Worm (Caenorhabditis elegans) whole organism, dauer: ENCODE data around the gene adh-5.
"Not testable (repeated sequence)": the region's sequence is repeated elsewhere in the genome, so short reads cannot be mapped to it uniquely, and the experiment has no call there.

Experiments
- unc-62 ChIP-seq: sonication (generic microtip); optimal IDR thresholded peaks from 2 replicates; lab custom pipeline; 2017; ENCODE audit warnings: missing biosample characterization, missing genetic modification reagents, missing genetic modification characterization

Gene adh-5

DNA sequence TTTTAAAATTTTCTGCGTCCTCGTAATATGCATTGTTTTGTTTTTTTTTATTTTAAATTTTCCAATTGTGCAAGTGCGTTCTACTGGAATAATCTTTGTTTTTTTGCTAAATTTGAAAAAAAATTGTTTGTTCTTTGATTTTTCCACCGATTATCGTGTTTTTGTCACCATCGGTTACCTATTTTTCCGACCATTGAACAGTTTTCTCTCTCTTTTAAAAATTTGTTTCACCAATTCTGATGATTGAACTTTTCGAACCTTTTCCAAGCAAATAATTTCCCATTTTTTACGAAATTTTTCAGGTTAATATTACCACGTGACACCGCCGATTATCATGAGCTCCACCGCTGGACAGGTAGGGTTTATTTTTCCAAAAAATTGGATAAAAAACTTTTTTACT, at the start of gene adh-5:
Gene adh-5 (plus strand): TSS at position 301 of the 400 bp plus-strand sequence.
- no peak for TF ChIP-seq unc-62

DNA sequence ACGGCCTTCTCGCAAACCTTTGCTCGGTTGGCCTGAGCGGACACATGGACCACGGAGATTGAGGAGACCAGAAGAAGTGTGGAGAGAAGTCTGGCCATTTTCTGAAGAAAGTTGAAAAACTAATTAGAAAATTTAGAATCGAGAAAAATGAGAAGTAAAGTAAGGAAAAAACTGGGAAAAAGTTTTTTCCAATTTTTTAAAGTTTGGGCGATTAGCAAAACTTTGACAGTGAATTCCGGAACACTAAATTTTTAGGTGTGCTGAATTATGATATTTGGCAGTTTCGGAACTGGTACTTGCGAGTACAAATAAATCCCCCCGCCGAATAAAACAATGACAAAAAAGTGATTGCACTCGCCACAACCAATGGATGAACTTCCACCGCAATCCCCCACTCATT, 44.8 kb upstream of the adh-5 start, which contains the start of gene T02B11.3:
Gene T02B11.3 (minus strand): TSS at position 101 of the 400 bp plus-strand sequence.
- TF ChIP-seq unc-62, result no peak

DNA sequence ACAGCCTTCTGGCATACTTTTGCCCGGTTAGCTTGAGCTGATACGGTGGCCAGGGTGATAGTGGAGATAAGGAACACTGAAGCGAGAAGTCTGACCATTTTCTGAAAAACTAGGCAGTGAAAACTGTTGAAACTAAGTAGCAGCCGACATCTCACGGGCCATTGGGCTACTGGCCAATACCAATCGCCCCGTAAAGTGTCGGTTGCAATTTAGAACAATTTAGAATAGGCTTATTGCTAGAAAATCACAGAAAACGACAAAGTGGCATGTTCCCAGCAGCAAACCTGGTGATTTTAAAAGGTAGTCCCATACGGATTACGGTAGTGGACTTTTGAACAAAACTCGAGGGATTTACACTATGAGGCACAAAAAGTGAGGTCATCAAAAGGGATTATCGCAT, 40.5 kb upstream of the adh-5 start, which contains the start of gene T02B11.4:
Gene T02B11.4 (minus strand): TSS at position 101 of the 400 bp plus-strand sequence.
- no peak for TF ChIP-seq unc-62

DNA sequence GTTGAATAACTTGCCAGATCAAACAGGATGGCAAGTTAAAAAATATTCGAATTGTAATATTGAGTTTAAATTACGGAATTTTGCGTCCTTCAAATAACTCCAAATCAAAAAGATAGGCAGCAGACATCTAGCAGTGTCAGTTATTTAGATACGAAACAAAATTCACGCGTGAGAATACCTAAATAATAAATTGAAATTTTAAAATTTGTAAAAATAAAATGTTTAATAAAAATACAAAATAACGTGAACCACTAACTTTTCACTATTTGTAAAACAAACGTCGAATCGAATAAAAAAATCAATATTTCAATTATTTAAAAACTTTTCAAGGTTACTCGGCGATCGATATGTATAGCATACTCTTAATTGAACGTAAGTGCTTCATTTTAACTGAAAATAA, 35.6 kb upstream of the adh-5 start, which contains the start of gene T02B11.9:
Gene T02B11.9 (plus strand): TSS at position 301 of the 400 bp plus-strand sequence.
- no peak for TF ChIP-seq unc-62

DNA sequence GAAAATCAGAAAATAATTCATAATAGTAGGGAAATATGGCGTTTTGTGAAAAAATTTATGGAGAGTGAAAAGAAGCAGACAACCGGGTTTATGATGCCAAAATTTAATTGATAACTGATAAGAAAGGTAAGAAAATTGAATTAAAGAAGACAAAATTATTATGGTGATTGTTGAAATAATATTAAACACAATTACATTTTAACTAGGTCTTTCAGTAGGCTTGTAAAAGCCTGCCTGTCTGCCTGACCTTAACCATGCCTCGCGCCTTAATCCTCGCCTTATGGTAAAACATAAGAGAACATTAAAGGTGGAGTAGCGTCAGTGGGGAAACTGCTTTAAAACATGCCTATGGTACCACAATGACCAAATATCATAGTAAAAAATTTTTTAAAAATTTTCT, 33.0 kb upstream of the adh-5 start, which contains the start of gene T02B11.8:
Gene T02B11.8 (minus strand): TSS at position 101 of the 400 bp plus-strand sequence.
- no peak for TF ChIP-seq unc-62

DNA sequence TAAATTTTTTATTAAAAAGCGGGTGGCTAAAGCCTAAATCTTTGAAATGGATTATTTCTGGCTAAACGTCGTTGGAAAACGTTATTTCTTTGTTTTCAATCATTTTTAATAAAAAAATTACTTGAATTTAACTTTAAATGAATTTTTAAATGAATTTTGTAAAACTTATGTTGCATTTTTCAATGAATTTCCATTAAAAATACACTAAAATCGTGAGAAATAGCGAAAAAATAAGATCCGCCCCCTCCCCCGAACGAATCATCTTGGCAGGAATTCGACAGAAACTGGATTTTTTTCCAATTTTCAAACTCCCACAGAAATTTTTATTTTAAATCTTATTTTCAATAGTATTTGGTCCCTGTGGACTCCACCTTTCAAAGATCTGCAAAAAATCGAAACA, 32.4 kb upstream of the adh-5 start, which contains the start of gene srg-53:
Gene srg-53 (plus strand): TSS at position 301 of the 400 bp plus-strand sequence.
- no peak for TF ChIP-seq unc-62

DNA sequence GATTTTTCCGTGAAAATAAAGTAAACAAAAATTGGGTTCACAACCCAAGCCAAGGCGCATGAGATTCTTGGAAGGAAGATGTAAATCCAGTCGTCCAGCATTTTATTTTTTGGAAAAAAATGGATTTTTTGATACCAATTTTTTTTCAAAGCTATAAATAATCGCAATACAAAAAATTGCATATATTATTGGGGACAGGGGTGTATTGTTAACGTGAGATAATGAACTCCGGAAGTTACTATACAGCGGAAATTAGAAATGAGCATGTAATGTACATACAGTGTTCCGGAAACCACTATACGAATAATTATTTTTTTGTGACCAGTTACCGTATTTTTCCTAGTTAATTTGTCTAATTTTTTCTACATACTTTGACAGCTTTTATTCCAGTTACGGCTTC, 27.2 kb upstream of the adh-5 start, which contains the start of gene srj-38:
Gene srj-38 (minus strand): TSS at position 101 of the 400 bp plus-strand sequence.
- TF ChIP-seq unc-62, result no peak

DNA sequence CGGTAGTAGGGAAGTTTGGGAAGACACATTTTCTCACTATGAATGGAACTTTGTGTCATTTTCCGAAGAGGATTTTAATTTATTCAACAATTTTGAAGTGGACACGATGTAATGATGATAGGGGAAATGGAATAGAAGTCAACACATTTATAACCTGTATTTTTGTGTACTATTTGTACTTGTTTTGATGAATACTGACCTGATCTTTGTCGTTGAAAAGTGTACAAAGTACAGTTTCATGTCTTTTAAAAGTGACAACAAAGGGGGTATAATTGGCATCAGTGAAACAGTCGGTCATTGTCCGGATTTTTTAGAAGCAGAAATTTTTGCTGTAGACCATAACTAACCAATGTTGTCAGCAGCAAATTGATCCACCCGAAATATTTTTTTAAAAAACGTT, 22.4 kb upstream of the adh-5 start, which contains the start of gene T02B11.6:
Gene T02B11.6 (minus strand): TSS at position 101 of the 400 bp plus-strand sequence.
- no peak for TF ChIP-seq unc-62

DNA sequence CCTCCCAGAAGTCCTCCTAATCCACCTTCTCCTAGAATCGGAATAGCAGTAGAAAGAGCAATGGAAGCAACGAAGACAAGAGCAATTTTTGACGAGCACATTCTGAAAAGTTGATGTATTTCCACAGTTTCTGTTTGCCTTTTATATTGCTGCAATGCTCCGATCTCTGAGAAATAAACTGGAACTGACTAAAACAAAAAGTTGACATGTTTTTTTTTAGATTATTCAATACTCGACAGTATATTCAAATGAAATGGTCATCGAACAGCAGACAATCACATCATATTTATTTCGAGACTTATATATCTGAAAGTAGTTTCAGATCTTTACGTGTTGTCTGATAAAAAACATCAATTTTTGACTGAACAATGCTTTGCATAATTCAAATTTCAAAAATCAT, 21.2 kb upstream of the adh-5 start, which contains the start of gene srlf-21:
Gene srlf-21 (minus strand): TSS at position 101 of the 400 bp plus-strand sequence.
- TF ChIP-seq unc-62, result no peak

DNA sequence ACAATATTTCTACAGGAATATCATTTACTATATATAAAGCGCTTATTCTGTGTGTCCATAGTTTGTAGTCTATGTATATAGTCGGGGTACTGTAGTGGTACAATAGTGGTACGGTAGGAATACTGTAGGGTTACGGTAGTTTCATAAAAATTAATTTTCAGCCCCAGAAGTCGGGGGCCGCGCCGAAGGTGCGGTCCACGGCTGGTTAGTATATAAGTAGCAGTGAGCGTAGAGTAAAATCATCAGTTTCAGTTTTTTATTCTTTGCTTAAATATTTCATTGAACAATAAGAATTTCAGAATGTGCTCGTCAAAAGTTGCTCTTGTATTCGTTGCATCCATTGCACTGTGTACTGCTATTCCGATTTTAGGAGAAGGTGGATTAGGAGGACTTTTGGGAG, 20.7 kb upstream of the adh-5 start, which contains the start of gene srlf-22:
Gene srlf-22 (plus strand): TSS at position 301 of the 400 bp plus-strand sequence.
- TF ChIP-seq unc-62, result not testable (repeated sequence)

DNA sequence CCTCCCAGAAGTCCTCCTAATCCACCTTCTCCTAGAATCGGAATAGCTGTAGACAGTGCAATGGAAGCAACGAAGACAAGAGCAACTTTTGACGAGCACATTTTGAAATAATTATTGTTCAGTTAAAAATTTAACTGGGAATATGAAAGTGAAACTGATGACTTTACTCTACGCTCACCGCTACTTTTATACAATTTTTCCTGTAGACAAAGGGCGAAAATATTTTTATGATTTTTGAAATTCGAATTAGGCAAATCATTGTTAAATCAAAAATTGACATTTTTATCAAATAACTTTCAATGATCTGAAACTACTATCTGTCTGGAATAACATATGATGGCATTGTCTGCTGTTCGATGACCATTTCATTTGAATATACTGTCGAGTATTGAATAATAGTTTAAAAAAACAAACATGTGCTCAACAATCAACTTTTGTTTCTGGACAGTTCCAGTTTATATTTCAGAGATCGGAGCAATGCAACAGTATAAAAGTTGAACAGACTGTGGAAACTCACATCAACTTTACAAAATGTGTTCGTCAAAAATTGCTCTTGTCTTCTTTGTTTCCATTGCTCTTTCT, 18.0 kb upstream of the adh-5 start, which contains the start of the genes srlf-23 and srlf-20:
Gene srlf-23 (minus strand): TSS at position 101 of the 582 bp plus-strand sequence.
Gene srlf-20 (plus strand): TSS at position 532 of the 582 bp plus-strand sequence.
- TF ChIP-seq unc-62, result no peak

DNA sequence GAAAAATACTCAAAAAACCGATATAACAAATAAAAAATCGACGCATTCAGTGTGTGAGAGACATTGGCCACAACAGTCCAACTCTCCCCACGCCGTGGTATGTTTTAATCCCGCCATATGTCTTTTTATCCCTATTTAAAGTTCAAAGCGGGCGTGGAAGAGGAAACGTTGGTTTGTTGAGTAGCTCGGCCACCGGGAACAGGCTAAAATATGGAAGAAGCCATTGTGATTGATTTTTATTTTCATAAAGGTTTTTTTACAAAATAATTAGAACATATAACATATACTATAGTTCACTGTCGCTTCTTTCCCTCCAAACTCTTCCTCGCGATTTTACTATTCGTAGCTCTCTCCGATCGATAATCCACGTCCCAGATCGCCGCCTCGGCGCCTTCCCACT, 12.5 kb upstream of the adh-5 start, which contains the start of gene nas-32:
Gene nas-32 (minus strand): TSS at position 101 of the 400 bp plus-strand sequence.
- no peak for TF ChIP-seq unc-62

DNA sequence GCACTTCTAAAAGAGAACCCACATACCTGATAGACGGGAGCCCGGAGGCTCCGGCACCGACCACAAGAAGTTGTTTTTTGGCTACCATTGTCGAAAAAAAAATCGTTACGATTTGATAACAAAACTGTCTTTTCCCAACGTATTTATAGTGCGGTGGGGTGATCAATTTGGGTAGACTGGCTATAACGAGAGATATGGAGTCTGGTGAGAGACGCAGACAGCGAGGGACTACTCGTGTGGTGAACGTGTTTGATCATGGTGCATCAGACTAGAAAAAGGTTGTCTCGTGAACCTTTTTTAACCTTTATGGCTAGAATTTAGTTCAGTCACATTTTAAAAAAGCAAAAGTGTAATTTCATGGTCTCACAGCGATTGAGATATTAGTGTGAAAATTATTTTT, 8.1 kb upstream of the adh-5 start, which contains the start of gene fmo-5:
Gene fmo-5 (minus strand): TSS at position 206 of the 400 bp plus-strand sequence.
- no peak for TF ChIP-seq unc-62

DNA sequence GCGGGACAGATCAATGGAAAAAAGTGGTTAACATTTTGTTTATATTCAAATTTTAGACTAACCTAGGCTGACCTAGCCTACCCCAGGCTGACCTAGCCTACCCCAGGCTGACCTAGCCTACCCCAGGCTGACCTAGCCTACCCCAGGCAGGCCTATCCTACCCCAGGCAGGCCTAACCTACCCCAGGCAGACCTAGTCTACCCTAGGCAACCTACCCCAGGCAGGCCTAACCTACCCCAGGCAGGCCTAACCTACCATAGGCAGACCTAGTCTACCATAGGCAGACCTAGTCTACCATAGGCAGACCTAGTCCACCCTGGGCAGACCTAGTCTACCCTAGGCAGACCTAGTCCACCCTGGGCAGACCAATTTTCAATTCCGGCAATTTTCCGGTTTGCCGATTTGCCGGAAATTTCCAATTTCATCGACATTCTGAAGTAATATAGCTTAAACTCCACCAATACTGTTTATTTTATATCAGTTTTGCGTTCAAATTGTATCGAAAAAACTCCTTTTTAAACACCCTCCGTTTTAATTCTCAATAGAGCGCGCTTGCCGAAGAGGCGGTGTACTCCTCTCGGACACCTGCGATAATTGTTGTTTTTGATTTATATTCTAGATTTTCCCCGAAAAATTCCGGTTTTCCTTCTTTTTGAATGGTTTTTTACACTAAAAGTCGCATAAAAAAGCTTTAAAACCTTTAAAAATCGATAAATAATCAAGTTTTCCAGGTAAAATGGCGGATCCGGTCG, 7.2 kb upstream of the adh-5 start, which contains the start of gene trm-2A:
Gene trm-2A (plus strand): TSS at position 732 of the 752 bp plus-strand sequence.
- TF ChIP-seq unc-62, result no peak

DNA sequence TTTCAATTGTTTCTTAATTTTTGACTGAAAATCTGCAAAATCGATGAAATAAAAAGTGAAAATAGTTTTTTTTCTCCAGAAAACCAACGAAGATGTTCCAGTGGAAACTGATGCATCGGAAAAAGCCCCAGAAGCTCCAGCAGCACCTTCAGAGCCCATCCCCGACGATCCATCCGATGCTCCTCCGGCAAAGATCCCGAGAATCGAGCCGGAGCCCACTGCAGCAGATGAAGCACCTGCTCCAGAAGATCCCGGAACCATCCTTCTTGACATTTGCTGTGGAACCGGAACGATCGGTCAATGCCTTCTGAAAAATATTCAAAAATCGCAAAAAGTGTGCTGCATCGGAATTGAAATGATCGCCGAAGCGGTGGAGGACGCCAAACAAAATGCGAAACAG, 2.9 kb upstream of the adh-5 start:
- TF ChIP-seq unc-62, result no peak

DNA sequence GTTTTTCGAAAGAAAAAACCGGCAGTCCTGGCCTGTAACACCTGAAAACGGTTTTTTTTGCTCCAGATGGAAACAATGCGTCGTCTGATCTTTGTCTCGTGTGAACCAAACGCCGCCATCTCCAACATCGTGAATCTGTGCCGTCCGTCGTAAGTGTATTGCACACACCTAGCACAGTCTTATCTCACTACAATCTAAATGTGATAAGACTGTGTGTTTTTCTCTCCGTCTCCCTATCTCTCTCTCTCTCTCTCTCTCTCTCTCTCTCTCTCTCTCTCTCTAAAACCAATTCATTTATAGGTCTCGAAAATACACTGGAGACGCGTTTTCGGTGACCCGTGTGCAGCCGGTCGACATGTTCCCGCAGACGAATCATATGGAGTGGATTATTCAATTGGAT, 986 bp upstream of the adh-5 start:
- no peak for TF ChIP-seq unc-62

DNA sequence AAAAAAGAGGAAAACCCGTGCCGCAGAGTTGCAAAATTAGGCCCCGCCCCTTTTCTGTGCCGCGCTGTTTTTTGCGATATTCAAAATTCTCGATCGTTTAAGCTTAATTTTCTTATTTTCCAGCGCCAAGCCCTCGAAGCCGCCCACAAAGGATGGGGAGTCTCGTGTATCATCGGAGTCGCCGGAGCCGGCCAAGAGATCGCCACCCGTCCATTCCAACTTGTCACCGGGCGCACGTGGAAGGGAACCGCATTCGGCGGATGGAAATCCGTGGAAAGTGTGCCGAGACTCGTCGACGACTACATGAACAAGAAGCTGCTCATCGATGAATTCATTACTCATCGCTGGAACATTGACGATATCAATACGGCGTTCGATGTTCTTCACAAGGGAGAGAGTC, 4.1 kb downstream of the adh-5 start:
- TF ChIP-seq unc-62, result no peak
